Worm (Caenorhabditis elegans): ENCODE data around the gene Y54G2A.13.

- no peak for TF ChIP-seq snpc-4 (tag; optimal IDR thresholded peaks at IDR 0.05)
- TF ChIP-seq ceh-82 (tag; optimal IDR thresholded peaks at IDR 0.05) = no peak
- TF ChIP-seq C34F6.9 (tag; optimal IDR thresholded peaks at IDR 0.05) = no peak
- TF ChIP-seq lin-13 (GFP tag; optimal IDR thresholded peaks at IDR 0.05) = no peak
- TF ChIP-seq unc-39 (tag; optimal IDR thresholded peaks at IDR 0.05) = no peak
- no peak for TF ChIP-seq nhr-21 (tag; optimal IDR thresholded peaks at IDR 0.05)
- no peak for TF ChIP-seq lin-39 (tag; optimal IDR thresholded peaks at IDR 0.05)
- no peak for TF ChIP-seq zag-1 (tag; optimal IDR thresholded peaks at IDR 0.05)
- TF ChIP-seq unc-62 (GFP tag; optimal IDR thresholded peaks at IDR 0.05) = no peak
- no peak for TF ChIP-seq sma-3 (GFP tag; optimal IDR thresholded peaks at IDR 0.05)
- no peak for TF ChIP-seq aly-2 (tag; optimal IDR thresholded peaks at IDR 0.05)
- no peak for TF ChIP-seq lin-11 (tag; optimal IDR thresholded peaks at IDR 0.05)
- no peak for TF ChIP-seq unc-55 (GFP tag; optimal IDR thresholded peaks at IDR 0.05)
- no peak for TF ChIP-seq F13H6.1 (tag; optimal IDR thresholded peaks at IDR 0.05)
Observed at ce11 chrIV:2842162-2842561, 22.6 kb upstream of the Y54G2A.13 start, which contains the start of gene clec-84.

Data from whole organism, L2 larva.